Fruit fly (Drosophila melanogaster) whole organism, wandering third instar larva: ENCODE data around the gene kumpel.

Experiments used
- Abd-B ChIP-seq: fragments of >200 bp; optimal IDR thresholded peaks from 2 replicates; lab custom pipeline; 2017; ENCODE audit warnings: missing biosample characterization, missing genetic modification characterization
- CG9705 ChIP-seq: fragments of 200-800 bp; sonication (Bioruptor generic); optimal IDR thresholded peaks from 2 replicates; lab custom pipeline; 2018; ENCODE audit warnings: missing biosample characterization, mild to moderate bottlenecking, missing genetic modification characterization
- CrebA ChIP-seq: fragments of 200-800 bp; sonication (Bioruptor generic); optimal IDR thresholded peaks from 2 replicates; lab custom pipeline; 2016; ENCODE audit warnings: missing biosample characterization, mild to moderate bottlenecking, missing genetic modification characterization, borderline replicate concordance
- Dfd ChIP-seq: fragments of >200 bp; optimal IDR thresholded peaks from 2 replicates; lab custom pipeline; 2017; ENCODE audit warnings: missing biosample characterization, missing genetic modification characterization
- Dif ChIP-seq: fragments of 200-275, 200-300 bp; sonication (Bioruptor generic); optimal IDR thresholded peaks from 2 replicates; lab custom pipeline; 2018; ENCODE audit warnings: missing biosample characterization, missing genetic modification characterization; ENCODE audit not compliant: partially characterized antibody
- Hnf4 ChIP-seq: fragments of 200-800 bp; sonication (Bioruptor generic); optimal IDR thresholded peaks from 2 replicates; lab custom pipeline; 2016; ENCODE audit warnings: missing biosample characterization, mild to moderate bottlenecking, missing genetic modification characterization
- Hr78 ChIP-seq: fragments of >200 bp; optimal IDR thresholded peaks from 2 replicates; lab custom pipeline; 2017; ENCODE audit warnings: missing biosample characterization, missing genetic modification characterization
- Hr83 ChIP-seq: fragments of 200-300 bp; sonication (Bioruptor generic); optimal IDR thresholded peaks from 2 replicates; lab custom pipeline; 2016; ENCODE audit warnings: missing biosample characterization, mild to moderate bottlenecking, missing genetic modification characterization, moderate library complexity; ENCODE audit not compliant: poor library complexity, severe bottlenecking
- Mio ChIP-seq: sonication (Bioruptor generic); optimal IDR thresholded peaks from 2 replicates; lab custom pipeline; 2016; ENCODE audit warnings: missing biosample characterization, missing genetic modification characterization
- Myc ChIP-seq: fragments of >200 bp; optimal IDR thresholded peaks from 2 replicates; lab custom pipeline; 2017
- N ChIP-seq: fragments of >200 bp; optimal IDR thresholded peaks from 2 replicates; lab custom pipeline; 2018; ENCODE audit warnings: missing biosample characterization, missing external identifiers, missing genetic modification characterization
- OdsH ChIP-seq: fragments of 200-800 bp; sonication (Bioruptor generic); optimal IDR thresholded peaks from 2 replicates; lab custom pipeline; 2016; ENCODE audit warnings: missing biosample characterization, mild to moderate bottlenecking, missing genetic modification characterization
- Rel ChIP-seq, 2 experiments: fragments of 200-800 bp; sonication (Bioruptor generic) in 1 of 2; optimal IDR thresholded peaks; 2 replicates in 1 of 2; 3 replicates in 1 of 2; lab custom pipeline; 2016 to 2019; ENCODE audit warnings: mild to moderate bottlenecking in 2 of 2, missing biosample characterization in 2 of 2, missing genetic modification characterization in 2 of 2, moderate library complexity in 1 of 2
- Sp1 ChIP-seq: fragments of 200-800 bp; sonication (Bioruptor generic); optimal IDR thresholded peaks from 3 replicates; lab custom pipeline; 2019; ENCODE audit warnings: missing biosample characterization, mild to moderate bottlenecking, missing genetic modification characterization, moderate library complexity
- Vsx2 ChIP-seq: fragments of 200-300, 225-300 bp; sonication (Bioruptor generic); optimal IDR thresholded peaks from 2 replicates; lab custom pipeline; 2018; ENCODE audit warnings: missing biosample characterization, missing genetic modification characterization; ENCODE audit not compliant: partially characterized antibody
- brk ChIP-seq: fragments of 200-800 bp; sonication (Bioruptor generic); optimal IDR thresholded peaks from 2 replicates; lab custom pipeline; 2016; ENCODE audit warnings: missing biosample characterization, mild to moderate bottlenecking, missing genetic modification characterization
- dsf ChIP-seq: sonication (Bioruptor generic); optimal IDR thresholded peaks from 2 replicates; lab custom pipeline; 2016; ENCODE audit warnings: missing biosample characterization, missing genetic modification characterization, borderline replicate concordance
- ey ChIP-seq: fragments of 200-800 bp; sonication (Bioruptor generic); optimal IDR thresholded peaks from 2 replicates; lab custom pipeline; 2016; ENCODE audit warnings: missing biosample characterization, missing genetic modification characterization
- fru ChIP-seq: fragments of 200-800 bp; sonication (Bioruptor generic); optimal IDR thresholded peaks from 3 replicates; lab custom pipeline; 2016; ENCODE audit warnings: missing biosample characterization, mild to moderate bottlenecking, missing genetic modification characterization
- h ChIP-seq: fragments of 200-800 bp; sonication (Bioruptor generic); optimal IDR thresholded peaks from 3 replicates; lab custom pipeline; 2016; ENCODE audit warnings: missing biosample characterization, mild to moderate bottlenecking, missing genetic modification characterization
- jim ChIP-seq: fragments of 175-275, 200-325 bp; sonication (Bioruptor generic); optimal IDR thresholded peaks from 2 replicates; lab custom pipeline; 2016; ENCODE audit warnings: missing biosample characterization, mild to moderate bottlenecking, missing genetic modification characterization
- lola ChIP-seq: fragments of >200 bp; optimal IDR thresholded peaks from 2 replicates; lab custom pipeline; 2017; ENCODE audit warnings: missing biosample characterization, missing genetic modification characterization
- pan ChIP-seq: fragments of >200 bp; optimal IDR thresholded peaks from 2 replicates; lab custom pipeline; 2017
- psq ChIP-seq: fragments of 200-800 bp; sonication (Bioruptor generic); optimal IDR thresholded peaks from 3 replicates; lab custom pipeline; 2017; ENCODE audit warnings: missing biosample characterization, mild to moderate bottlenecking, missing genetic modification characterization, moderate library complexity
- rgr ChIP-seq: fragments of 200-800 bp; sonication (Bioruptor generic); optimal IDR thresholded peaks from 3 replicates; lab custom pipeline; 2016; ENCODE audit warnings: missing biosample characterization, mild to moderate bottlenecking, missing genetic modification characterization
- sage ChIP-seq: fragments of 200-800 bp; sonication (Bioruptor generic); optimal IDR thresholded peaks from 2 replicates; lab custom pipeline; 2016; ENCODE audit warnings: missing biosample characterization, mild to moderate bottlenecking, missing genetic modification characterization
- sv ChIP-seq: fragments of 200-800 bp; sonication (Bioruptor generic); optimal IDR thresholded peaks from 3 replicates; lab custom pipeline; 2016; ENCODE audit warnings: missing biosample characterization, missing genetic modification characterization
- tai ChIP-seq: sonication (Bioruptor generic); optimal IDR thresholded peaks from 2 replicates; lab custom pipeline; 2016; ENCODE audit warnings: missing biosample characterization, missing genetic modification characterization
- usp ChIP-seq: fragments of >200 bp; optimal IDR thresholded peaks from 2 replicates; lab custom pipeline; 2017; ENCODE audit warnings: missing biosample characterization, missing genetic modification characterization
- woc ChIP-seq: sonication (Bioruptor generic); optimal IDR thresholded peaks from 2 replicates; lab custom pipeline; 2016; ENCODE audit warnings: missing biosample characterization, mild to moderate bottlenecking, missing genetic modification characterization

kumpel gene

dm6 chr3R:25888307-25889075, 18.3 kb upstream of the kumpel start, which contains the start of gene Lnk:
Gene Lnk (plus strand): TSS chr3R:25888542.
- no peak for TF ChIP-seq Dif
- TF ChIP-seq CG9705 (GFP tag; lab: Kevin White, UChicago) = no peak
- TF ChIP-seq Hr83 (GFP tag; lab: Kevin White, UChicago) = peak; percentile 40
- TF ChIP-seq Sp1 (GFP tag; lab: Kevin White, UChicago) = peak; percentile 49
- TF ChIP-seq h (GFP tag; lab: Kevin White, UChicago) = peak; percentile 11
- TF ChIP-seq Myc (lab: Kevin White, UChicago) = peak; percentile 80
- peak; percentile 46 for TF ChIP-seq sv (GFP tag; lab: Kevin White, UChicago)
- TF ChIP-seq Rel (GFP tag; optimal IDR thresholded peaks at IDR 0.05; lab: Kevin White, UChicago) = no peak
- TF ChIP-seq Rel (tag; optimal IDR thresholded peaks at IDR 0.05; lab: Kevin White, UChicago) = peak; percentile 41

- TF ChIP-seq Mio (GFP tag; lab: Kevin White, UChicago) (no peak), woc (GFP tag; lab: Kevin White, UChicago) (no peak), Vsx2 (GFP tag; lab: Kevin White, UChicago) (no peak), Myc (lab: Kevin White, UChicago) (no peak), brk (GFP tag; lab: Kevin White, UChicago) (no peak), psq (GFP tag; lab: Kevin White, UChicago) (no peak), Rel (GFP tag; optimal IDR thresholded peaks at IDR 0.05; lab: Kevin White, UChicago) (no peak), Rel (tag; optimal IDR thresholded peaks at IDR 0.05; lab: Kevin White, UChicago) (no peak), Hnf4 (GFP tag; lab: Kevin White, UChicago) (no peak), OdsH (no peak), fru (GFP tag; lab: Kevin White, UChicago) (no peak), sage (GFP tag; lab: Kevin White, UChicago) (no peak), tai (GFP tag; lab: Kevin White, UChicago) (no peak), dsf (GFP tag; lab: Kevin White, UChicago) (no peak)
- TF ChIP-seq, all 38 proteins: peak for 0
Measured at dm6 chr3R:25893272-25893671, 13.6 kb upstream of the kumpel start, which contains the start of gene CG5913. Gene CG5913 (plus strand): TSS chr3R:25893495.

- TF ChIP-seq Vsx2 (GFP tag; lab: Kevin White, UChicago) (no peak), Dfd (GFP tag; lab: Kevin White, UChicago) (no peak), dsf (GFP tag; lab: Kevin White, UChicago) (no peak), usp (GFP tag; lab: Kevin White, UChicago) (no peak), lola (GFP tag; lab: Kevin White, UChicago) (no peak), Myc (lab: Kevin White, UChicago) (no peak), Hr78 (no peak), ey (no peak), Mio (GFP tag; lab: Kevin White, UChicago) (no peak), jim (GFP tag; lab: Kevin White, UChicago) (no peak), Hnf4 (GFP tag; lab: Kevin White, UChicago) (no peak), N (GFP tag; lab: Kevin White, UChicago) (no peak), Dif (no peak), CrebA (no peak), Abd-B (GFP tag; lab: Kevin White, UChicago) (no peak), woc (GFP tag; lab: Kevin White, UChicago) (no peak), OdsH (no peak), Sp1 (GFP tag; lab: Kevin White, UChicago) (no peak), pan (lab: Kevin White, UChicago) (no peak), psq (GFP tag; lab: Kevin White, UChicago) (no peak)
Measured at dm6 chr3R:25895522-25895921, 11.3 kb upstream of the kumpel start, which contains the start of gene Sodq. Gene Sodq (plus strand): TSS chr3R:25895822.

dm6 chr3R:25897176-25897575, 9.6 kb upstream of the kumpel start, which contains the start of gene Mco3:
Gene Mco3 (plus strand): TSS chr3R:25897476.
- TF ChIP-seq pan (lab: Kevin White, UChicago) (no peak), rgr (no peak), N (GFP tag; lab: Kevin White, UChicago) (no peak), Myc (lab: Kevin White, UChicago) (no peak), jim (GFP tag; lab: Kevin White, UChicago) (no peak), Hr83 (GFP tag; lab: Kevin White, UChicago) (no peak), Sp1 (GFP tag; lab: Kevin White, UChicago) (no peak), lola (GFP tag; lab: Kevin White, UChicago) (no peak), usp (GFP tag; lab: Kevin White, UChicago) (no peak), Rel (GFP tag; optimal IDR thresholded peaks at IDR 0.05; lab: Kevin White, UChicago) (no peak), Rel (tag; optimal IDR thresholded peaks at IDR 0.05; lab: Kevin White, UChicago) (no peak)
